Fruit fly (Drosophila melanogaster) whole organism: ENCODE data around the gene wit.
A peak's percentile ranks its signal among the peaks of the same experiment; 100 is the strongest.

ENCODE experiments used
- CG8478 ChIP-seq: fragments of >200 bp; optimal IDR thresholded peaks from 2 replicates; lab custom pipeline; 2018; ENCODE audit warnings: inconsistent platforms
- Dll ChIP-seq: fragments of >200 bp; optimal IDR thresholded peaks from 2 replicates; lab custom pipeline; 2017
- EcR ChIP-seq, 2 experiments: fragments of >200 bp; optimal IDR thresholded peaks; 2 replicates each; lab custom pipeline; 2017; ENCODE audit warnings: missing biosample characterization in 2 of 2, missing genetic modification characterization in 2 of 2, missing genetic modification reagents in 2 of 2
- pan ChIP-seq: fragments of >200 bp; optimal IDR thresholded peaks from 2 replicates; lab custom pipeline; 2017
- psq ChIP-seq: fragments of >200 bp; optimal IDR thresholded peaks from 2 replicates; lab custom pipeline; 2017
- usp ChIP-seq: fragments of >200 bp; optimal IDR thresholded peaks from 2 replicates; lab custom pipeline; 2017; ENCODE audit warnings: missing biosample characterization, missing genetic modification characterization, mixed read lengths

The wit gene

DNA sequence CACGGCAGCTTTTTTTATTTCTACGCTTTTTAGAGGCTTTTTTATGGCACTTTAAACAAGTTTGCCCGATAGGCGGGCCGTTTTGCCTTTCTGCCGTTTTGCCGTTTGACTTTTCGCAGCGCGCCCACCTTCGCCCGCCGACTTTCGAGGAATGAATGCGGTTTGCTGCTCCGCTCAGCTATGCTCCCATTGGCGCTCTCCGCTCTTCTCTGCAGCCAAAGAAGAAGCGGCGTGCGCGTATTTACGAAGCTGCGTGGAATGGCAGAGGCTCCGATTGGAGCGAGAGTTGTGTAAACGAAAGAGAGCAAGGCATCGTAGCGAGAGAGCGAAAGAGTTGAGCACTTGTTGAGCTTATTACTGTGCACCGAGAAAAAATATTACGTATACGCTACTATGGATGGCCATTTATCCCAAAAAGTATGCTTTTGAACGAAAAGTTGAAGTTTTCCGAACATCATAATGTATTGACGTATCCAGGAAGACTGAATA, at the start of gene wit:
Gene wit (minus strand): TSS at position 157 of the 489 bp plus-strand sequence.
- TF ChIP-seq usp (GFP tag; lab: Kevin White, UChicago) (no peak), EcR (GFP tag; optimal IDR thresholded peaks at IDR 0.05; lab: Kevin White, UChicago) (no peak), pan (no peak), psq (lab: Kevin White, UChicago) (peak; percentile 65), CG8478 (lab: Kevin White, UChicago) (no peak), Dll (lab: Kevin White, UChicago) (peak; percentile 91)

DNA sequence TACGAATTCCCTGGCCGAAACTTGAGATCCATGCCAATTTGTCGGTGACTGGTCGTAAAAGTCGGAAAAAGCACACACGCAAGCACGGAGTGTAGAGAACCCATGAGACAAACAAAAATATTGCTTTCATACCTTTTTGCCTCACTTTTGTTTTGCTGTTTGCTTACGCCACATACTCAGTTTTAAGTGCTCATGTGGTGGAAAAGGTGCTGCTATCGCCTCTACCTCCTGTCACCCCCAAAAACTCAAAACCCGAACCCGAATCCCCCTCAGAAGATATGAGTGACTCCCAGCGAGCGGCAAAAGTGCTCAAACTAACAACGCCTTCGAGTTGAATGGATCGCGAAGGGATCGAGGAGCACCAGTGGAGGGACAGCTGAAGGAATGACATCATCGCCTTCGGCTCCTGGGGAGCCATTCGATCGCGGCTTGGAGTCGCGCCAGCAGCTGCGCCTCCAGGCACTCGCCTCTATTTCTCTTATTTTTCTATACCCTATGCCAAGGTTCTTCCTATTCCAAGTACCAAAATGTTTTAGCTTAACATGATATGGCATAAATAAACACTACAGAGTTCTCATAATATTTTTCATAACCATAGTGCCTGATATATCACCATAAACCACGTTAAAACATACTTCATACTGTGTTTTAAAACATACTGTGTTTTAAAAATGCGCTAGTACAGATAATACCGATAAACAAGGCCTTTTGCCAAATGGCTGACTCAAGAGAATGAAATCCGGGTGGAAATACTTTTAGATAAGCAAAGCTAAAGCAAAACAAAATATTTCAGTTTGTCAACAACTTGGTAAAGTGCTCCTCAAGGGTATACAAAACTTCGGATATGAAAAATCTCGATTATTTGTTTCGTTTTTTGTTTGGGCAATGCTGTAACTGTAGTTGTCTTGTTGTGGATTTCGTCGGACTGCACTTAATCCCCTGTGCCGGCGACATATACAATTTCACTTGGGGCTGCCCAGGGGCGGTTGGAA, 49.1 kb upstream of the wit start:
- TF ChIP-seq usp (GFP tag; lab: Kevin White, UChicago) (no peak), CG8478 (lab: Kevin White, UChicago) (no peak), Dll (lab: Kevin White, UChicago) (no peak), pan (no peak)

DNA sequence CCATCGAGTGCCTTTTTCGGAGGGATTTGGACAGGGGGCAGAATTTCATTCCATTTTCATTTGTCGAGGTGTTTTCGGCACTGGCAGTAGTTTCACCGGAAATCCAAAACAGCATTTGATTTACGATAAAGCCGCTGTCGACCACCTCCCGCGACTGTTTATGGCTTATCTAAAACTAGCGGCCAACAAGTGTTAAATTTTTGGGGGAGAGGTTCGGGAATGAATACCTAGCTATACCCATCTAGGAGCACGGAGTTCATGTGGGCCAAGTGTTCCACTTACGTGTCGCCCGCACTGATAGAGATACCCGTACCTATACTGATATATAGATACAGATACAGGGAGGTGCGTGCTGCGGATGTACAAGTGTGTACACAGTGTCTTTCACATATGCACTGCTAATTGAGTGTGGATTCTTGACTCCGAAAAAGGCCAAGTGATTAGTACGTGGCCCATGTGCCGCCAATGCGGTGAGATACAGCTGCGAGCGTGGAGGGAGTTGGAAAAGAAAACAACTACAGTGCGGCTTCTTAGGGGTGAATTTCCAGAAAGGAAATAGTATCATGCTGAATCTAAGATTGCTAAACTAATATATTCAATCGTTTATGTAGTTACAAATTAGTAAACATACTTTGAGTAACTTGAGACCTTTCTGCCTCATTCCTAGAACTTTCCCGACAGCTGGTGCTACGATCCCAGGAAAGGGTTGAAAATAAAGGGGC, 48.3 kb upstream of the wit start:
- TF ChIP-seq psq (lab: Kevin White, UChicago) (no peak), usp (GFP tag; lab: Kevin White, UChicago) (no peak), Dll (lab: Kevin White, UChicago) (no peak), EcR (GFP tag; optimal IDR thresholded peaks at IDR 0.05; lab: Kevin White, UChicago) (no peak), pan (no peak), CG8478 (lab: Kevin White, UChicago) (no peak)

DNA sequence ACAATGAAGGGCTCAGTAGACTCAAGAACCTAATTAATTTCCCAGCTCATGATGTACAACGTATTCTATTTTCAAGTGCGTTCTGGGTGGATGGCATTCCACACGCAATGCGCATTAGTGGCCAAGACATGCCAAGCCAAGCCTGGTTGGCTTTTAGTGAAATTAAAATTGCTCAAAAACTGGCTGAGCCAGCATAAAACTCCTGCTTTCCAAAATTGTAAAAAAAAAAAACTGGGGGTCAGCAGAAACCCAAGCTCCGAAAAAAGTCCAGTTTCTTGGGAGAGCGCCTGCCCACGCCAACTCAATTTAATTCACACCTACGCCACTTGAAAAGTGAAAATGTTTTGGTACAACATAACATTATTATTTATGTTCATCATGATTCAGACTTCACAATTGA, 46.8 kb upstream of the wit start:
- no peak for TF ChIP-seq usp (GFP tag; lab: Kevin White, UChicago)
- TF ChIP-seq psq (lab: Kevin White, UChicago) = no peak
- no peak for TF ChIP-seq pan
- no peak for TF ChIP-seq EcR (GFP tag; optimal IDR thresholded peaks at IDR 0.05; lab: Kevin White, UChicago)
- TF ChIP-seq Dll (lab: Kevin White, UChicago) = no peak
- TF ChIP-seq CG8478 (lab: Kevin White, UChicago) = no peak

DNA sequence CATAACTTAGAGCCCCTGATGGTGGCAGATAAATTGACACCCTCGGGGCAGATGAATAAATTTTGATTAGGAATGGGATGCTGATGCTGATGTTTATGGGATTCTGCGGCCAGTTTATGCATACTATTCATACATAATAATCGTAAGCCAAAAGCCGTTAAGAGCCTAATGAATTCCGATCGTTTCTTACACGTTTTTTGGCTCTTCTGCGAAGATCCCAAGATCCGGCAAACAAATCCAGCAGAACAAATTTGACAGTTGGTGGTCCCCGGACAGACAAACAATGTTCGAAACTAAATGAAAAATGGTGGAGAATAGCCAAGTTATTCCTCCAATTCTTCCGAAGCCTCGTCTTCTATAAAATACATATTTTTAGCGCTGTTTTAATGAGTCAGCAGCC, 46.0 kb upstream of the wit start:
- TF ChIP-seq CG8478 (lab: Kevin White, UChicago) = no peak
- TF ChIP-seq pan = no peak
- TF ChIP-seq psq (lab: Kevin White, UChicago) = no peak
- TF ChIP-seq usp (GFP tag; lab: Kevin White, UChicago) = no peak
- no peak for TF ChIP-seq EcR (GFP tag; optimal IDR thresholded peaks at IDR 0.05; lab: Kevin White, UChicago)

DNA sequence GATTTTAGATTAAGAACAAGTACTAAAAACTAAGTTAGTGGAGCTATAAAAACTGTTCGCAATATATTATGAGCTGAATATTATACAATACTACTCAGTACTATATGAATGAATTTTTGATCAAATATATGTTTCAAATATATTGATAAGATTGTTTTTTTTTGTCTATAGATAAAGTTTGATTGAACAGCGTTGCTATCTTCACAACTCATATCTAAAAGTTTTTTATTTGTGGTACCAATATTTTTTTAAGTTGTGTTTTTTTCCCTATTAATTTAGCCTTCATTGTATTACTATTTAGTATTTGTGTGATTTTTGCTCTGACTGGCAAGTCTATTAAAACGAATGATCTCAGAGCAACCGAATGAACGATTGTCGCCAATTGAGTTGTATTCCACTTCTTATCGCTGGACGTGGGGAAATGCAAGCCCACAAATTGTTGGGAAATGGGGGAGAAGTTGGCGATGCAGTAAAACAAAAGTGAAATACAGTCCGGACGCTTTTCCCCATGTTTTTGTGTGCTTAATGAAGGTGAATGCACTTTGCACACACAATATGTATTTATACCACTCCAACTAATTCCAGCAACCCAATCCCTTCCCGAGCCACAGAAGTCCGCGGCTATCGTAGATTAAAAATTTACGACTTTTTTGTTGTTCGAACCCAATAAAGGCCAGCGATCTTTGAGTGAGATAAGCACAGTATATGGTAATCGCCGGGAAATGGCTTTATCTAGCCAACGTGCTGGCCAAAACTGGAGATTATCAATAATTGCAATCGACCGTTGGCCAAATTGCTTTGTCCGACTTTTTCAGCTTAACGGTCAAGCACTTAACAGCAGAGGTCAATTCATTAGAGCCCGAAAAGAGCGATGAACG, 45.2 kb upstream of the wit start:
- TF ChIP-seq EcR (GFP tag; optimal IDR thresholded peaks at IDR 0.05; lab: Kevin White, UChicago) = no peak
- no peak for TF ChIP-seq psq (lab: Kevin White, UChicago)
- no peak for TF ChIP-seq pan
- no peak for TF ChIP-seq CG8478 (lab: Kevin White, UChicago)
- TF ChIP-seq Dll (lab: Kevin White, UChicago) = no peak

DNA sequence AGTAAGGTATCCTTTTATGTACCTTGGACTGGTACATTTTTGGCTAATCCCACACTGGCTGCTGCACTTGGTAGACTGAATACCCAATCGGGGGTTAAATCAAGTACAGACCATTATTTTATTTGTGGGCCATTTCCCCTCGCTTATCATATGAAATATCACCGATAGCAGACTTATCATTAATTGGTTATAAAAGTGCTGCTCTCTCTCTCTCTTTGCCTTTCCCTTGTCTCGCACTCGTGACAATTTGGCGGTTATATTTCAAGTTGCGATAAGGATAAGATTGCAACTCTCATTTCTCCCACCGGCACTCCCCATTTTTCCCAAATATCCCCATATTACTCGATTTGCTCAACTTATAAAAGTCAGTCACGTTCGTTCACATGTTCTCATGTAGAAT, 44.2 kb upstream of the wit start:
- TF ChIP-seq usp (GFP tag; lab: Kevin White, UChicago) (no peak), Dll (lab: Kevin White, UChicago) (no peak), pan (no peak), CG8478 (lab: Kevin White, UChicago) (no peak), EcR (GFP tag; optimal IDR thresholded peaks at IDR 0.05; lab: Kevin White, UChicago) (no peak), psq (lab: Kevin White, UChicago) (no peak)

DNA sequence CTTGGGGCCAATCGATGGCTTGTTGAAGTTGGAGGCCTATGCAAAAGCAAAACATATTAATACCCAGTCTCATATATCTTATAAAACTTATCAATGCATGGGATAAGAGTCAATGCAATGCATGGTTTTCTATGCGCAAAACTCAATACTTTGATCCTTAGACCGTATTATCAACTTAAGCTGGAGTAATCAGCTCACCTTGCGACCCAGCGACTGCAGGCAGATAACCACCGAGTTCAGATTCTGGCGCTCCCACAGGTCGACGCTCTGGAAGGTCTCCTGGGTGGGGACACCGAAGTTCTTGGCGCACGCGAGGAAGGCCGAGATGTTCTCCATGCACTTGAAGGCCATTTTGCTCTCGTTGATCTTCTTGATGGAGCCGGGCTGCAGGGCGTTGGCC, 43.6 kb upstream of the wit start:
- no peak for TF ChIP-seq usp (GFP tag; lab: Kevin White, UChicago)
- TF ChIP-seq pan = no peak
- TF ChIP-seq psq (lab: Kevin White, UChicago) = no peak
- TF ChIP-seq CG8478 (lab: Kevin White, UChicago) = no peak
- no peak for TF ChIP-seq EcR (GFP tag; optimal IDR thresholded peaks at IDR 0.05; lab: Kevin White, UChicago)
- TF ChIP-seq Dll (lab: Kevin White, UChicago) = no peak

DNA sequence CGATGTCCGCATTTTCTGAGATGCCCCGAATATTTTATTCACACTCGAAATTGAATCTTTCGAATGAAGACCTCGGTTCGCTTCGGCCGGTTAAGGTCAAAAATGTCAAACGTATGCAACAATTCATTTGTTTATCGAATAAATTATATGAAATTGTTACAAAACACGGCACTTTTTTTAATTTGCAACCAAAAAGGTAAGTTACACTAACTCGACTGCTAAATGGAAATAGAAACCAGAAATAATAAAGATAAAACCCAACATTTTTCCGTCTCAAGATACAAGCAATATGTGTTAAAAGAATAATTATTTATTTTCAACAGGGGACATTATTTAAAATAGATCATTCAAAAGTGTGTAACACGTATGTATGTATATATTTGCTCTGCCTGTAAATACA, 42.5 kb upstream of the wit start:
- TF ChIP-seq psq (lab: Kevin White, UChicago) (no peak), Dll (lab: Kevin White, UChicago) (no peak), usp (GFP tag; lab: Kevin White, UChicago) (no peak), CG8478 (lab: Kevin White, UChicago) (no peak), pan (no peak), EcR (GFP tag; optimal IDR thresholded peaks at IDR 0.05; lab: Kevin White, UChicago) (no peak)

DNA sequence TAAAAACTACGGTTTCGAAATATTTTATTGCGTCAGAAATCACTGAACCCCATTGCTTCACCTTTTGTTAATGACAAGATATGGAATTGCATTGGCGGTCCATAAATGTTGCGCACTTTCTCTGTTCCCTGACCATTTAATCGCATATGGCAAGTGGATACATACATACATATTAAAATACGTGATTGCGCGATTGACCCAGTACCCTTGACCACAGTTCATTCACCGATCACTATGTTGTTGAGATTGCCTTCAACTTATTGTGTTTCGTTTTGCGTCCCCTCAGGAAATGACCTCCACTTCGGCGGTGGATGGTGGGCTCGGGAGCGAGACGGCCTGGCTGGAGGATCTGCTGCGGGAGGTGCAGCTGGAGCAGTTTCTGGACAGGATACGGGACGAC, 38.7 kb upstream of the wit start:
- TF ChIP-seq EcR (GFP tag; optimal IDR thresholded peaks at IDR 0.05; lab: Kevin White, UChicago) = no peak
- no peak for TF ChIP-seq CG8478 (lab: Kevin White, UChicago)
- TF ChIP-seq psq (lab: Kevin White, UChicago) = no peak
- no peak for TF ChIP-seq Dll (lab: Kevin White, UChicago)
- no peak for TF ChIP-seq pan
- TF ChIP-seq usp (GFP tag; lab: Kevin White, UChicago) = no peak
